Fruit fly (Drosophila melanogaster) whole organism, adult: ENCODE measurements around the gene CG43894.

Source experiments
- CG11617 ChIP-seq: fragments of 200-800 bp; sonication (Bioruptor generic); optimal IDR thresholded peaks from 2 replicates; lab custom pipeline; 2017; ENCODE audit warnings: mild to moderate bottlenecking, missing biosample characterization, missing genetic modification reagents, missing genetic modification characterization
- CG12768 ChIP-seq: fragments of 200-800 bp; sonication (Bioruptor generic); optimal IDR thresholded peaks from 2 replicates; lab custom pipeline; 2017; ENCODE audit warnings: missing biosample characterization, missing genetic modification characterization, mild to moderate bottlenecking, moderate library complexity, missing genetic modification reagents
- CG14711 ChIP-seq: fragments of 200-800 bp; sonication (Bioruptor generic); optimal IDR thresholded peaks from 2 replicates; lab custom pipeline; 2018; ENCODE audit warnings: missing biosample characterization, mild to moderate bottlenecking, missing genetic modification characterization, moderate library complexity
- CG1620 ChIP-seq: fragments of 200-800 bp; sonication (Bioruptor generic); optimal IDR thresholded peaks from 2 replicates; lab custom pipeline; 2016; ENCODE audit warnings: missing biosample characterization, missing genetic modification characterization
- CG33017 ChIP-seq: fragments of 200-800 bp; sonication (Bioruptor generic); optimal IDR thresholded peaks from 2 replicates; lab custom pipeline; 2018; ENCODE audit warnings: missing biosample characterization, mild to moderate bottlenecking, missing genetic modification characterization, moderate library complexity
- CG5204 ChIP-seq: fragments of 200-800 bp; sonication (Bioruptor generic); optimal IDR thresholded peaks from 2 replicates; lab custom pipeline; 2016; ENCODE audit warnings: missing biosample characterization, missing genetic modification characterization
- CG7045 ChIP-seq: fragments of 200-800 bp; sonication (Bioruptor generic); optimal IDR thresholded peaks from 2 replicates; lab custom pipeline; 2017; ENCODE audit warnings: missing biosample characterization, mild to moderate bottlenecking, missing genetic modification characterization
- CG7101 ChIP-seq: fragments of 200-800 bp; sonication (Bioruptor generic); optimal IDR thresholded peaks from 2 replicates; lab custom pipeline; 2018; ENCODE audit warnings: missing biosample characterization, mild to moderate bottlenecking, missing genetic modification characterization, moderate library complexity
- Crg-1 ChIP-seq: fragments of 200-800 bp; sonication (Bioruptor generic); optimal IDR thresholded peaks from 2 replicates; lab custom pipeline; 2016; ENCODE audit warnings: missing biosample characterization, missing genetic modification characterization
- Hr96 ChIP-seq: fragments of 200-800 bp; sonication (Bioruptor generic); optimal IDR thresholded peaks from 2 replicates; lab custom pipeline; 2016; ENCODE audit warnings: missing biosample characterization, missing genetic modification characterization
- Mnt ChIP-seq: fragments of 200-800 bp; sonication (Bioruptor generic); optimal IDR thresholded peaks from 2 replicates; lab custom pipeline; 2016; ENCODE audit warnings: missing biosample characterization, mild to moderate bottlenecking, missing genetic modification characterization
- bab1 ChIP-seq: fragments of 200-800 bp; sonication (Bioruptor generic); optimal IDR thresholded peaks from 3 replicates; lab custom pipeline; 2019; ENCODE audit warnings: missing biosample characterization, mild to moderate bottlenecking, missing genetic modification characterization, moderate library complexity
- cic ChIP-seq: fragments of 200-800 bp; sonication (Bioruptor generic); optimal IDR thresholded peaks from 2 replicates; lab custom pipeline; 2017; ENCODE audit warnings: missing biosample characterization, mild to moderate bottlenecking, missing genetic modification characterization, moderate library complexity
- cnc ChIP-seq, 2 experiments: fragments of >200 bp; optimal IDR thresholded peaks; 2 replicates each; lab custom pipeline; 2017
- kay ChIP-seq: fragments of 200-800 bp; sonication (Bioruptor generic); peaks from one replicate; lab custom pipeline; 2016; ENCODE audit warnings: missing biosample characterization, missing genetic modification characterization, borderline replicate concordance
- ovo ChIP-seq: fragments of 200-800 bp; sonication (Bioruptor generic); optimal IDR thresholded peaks from 2 replicates; lab custom pipeline; 2016; ENCODE audit warnings: missing biosample characterization, missing genetic modification characterization
- pad ChIP-seq: fragments of 200-800 bp; sonication (Bioruptor generic); optimal IDR thresholded peaks from 3 replicates; lab custom pipeline; 2017; ENCODE audit warnings: missing biosample characterization, missing genetic modification characterization, mild to moderate bottlenecking, moderate library complexity, missing genetic modification reagents
- tj ChIP-seq: fragments of 200-800 bp; sonication (Bioruptor generic); optimal IDR thresholded peaks from 3 replicates; lab custom pipeline; 2017; ENCODE audit warnings: missing biosample characterization, mild to moderate bottlenecking, missing genetic modification characterization, moderate library complexity
- toe ChIP-seq: fragments of 200-800 bp; sonication (Bioruptor generic); optimal IDR thresholded peaks from 2 replicates; lab custom pipeline; 2016; ENCODE audit warnings: missing biosample characterization, missing genetic modification characterization

The CG43894 gene

DNA sequence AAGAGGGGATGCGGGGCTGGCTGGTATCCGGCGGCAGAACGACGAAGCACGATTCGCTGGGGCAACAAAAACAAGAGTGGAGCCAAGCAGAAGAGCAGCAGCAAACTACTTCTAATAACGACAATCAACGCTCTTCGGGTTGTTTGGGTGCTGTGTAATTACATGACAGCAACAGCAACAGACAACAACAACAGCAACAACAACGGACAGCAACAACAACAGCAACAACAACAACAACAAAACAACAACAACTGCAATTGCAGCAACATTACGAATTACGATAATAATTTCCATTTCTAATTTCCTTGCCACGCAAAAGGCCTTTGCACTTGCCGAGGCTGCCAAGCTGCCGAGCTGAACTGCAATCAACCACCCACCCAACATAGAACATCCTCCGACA lies 25.1 kb upstream of the CG43894 start:
- TF ChIP-seq CG1620 (GFP tag; lab: Kevin White, UChicago) (no peak), CG7045 (GFP tag; lab: Kevin White, UChicago) (no peak), cic (no peak), Mnt (no peak), CG33017 (tag; lab: Kevin White, UChicago) (no peak), Hr96 (no peak), kay (no peak), ovo (GFP tag; lab: Kevin White, UChicago) (no peak), CG12768 (GFP tag; lab: Kevin White, UChicago) (no peak), pad (GFP tag; lab: Kevin White, UChicago) (no peak), bab1 (GFP tag; lab: Kevin White, UChicago) (no peak), cnc (optimal IDR thresholded peaks at IDR 0.05; lab: Kevin White, UChicago) (no peak), CG11617 (GFP tag; lab: Kevin White, UChicago) (no peak), Crg-1 (GFP tag; lab: Kevin White, UChicago) (no peak), CG7101 (tag; lab: Kevin White, UChicago) (no peak), CG5204 (GFP tag; lab: Kevin White, UChicago) (no peak), CG14711 (no peak)

DNA sequence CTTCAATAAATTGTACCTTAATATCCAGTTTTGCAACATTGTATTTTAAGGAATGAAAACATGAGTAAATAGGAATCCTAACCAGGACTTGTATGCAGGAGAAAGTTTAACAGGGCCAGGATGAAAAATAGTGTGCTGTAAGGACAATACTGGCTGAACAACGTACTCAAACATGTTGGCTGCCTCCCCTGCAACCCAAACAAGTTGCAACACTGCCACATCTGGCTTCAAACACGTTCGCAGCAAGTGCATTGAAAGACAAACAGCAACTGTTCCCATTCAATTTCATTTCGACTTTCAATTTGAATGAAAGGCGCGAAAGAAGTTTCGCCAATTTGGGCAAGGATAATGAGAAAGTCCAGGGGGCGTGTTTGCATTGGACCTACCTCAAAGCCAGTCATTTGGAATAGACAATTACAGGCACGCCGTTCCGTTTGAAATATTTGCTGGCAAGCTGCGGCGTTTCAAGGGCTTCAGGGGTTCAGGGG lies 21.6 kb upstream of the CG43894 start:
- TF ChIP-seq cic (no peak), Mnt (no peak), pad (GFP tag; lab: Kevin White, UChicago) (peak; percentile 67), tj (no peak), kay (no peak)

DNA sequence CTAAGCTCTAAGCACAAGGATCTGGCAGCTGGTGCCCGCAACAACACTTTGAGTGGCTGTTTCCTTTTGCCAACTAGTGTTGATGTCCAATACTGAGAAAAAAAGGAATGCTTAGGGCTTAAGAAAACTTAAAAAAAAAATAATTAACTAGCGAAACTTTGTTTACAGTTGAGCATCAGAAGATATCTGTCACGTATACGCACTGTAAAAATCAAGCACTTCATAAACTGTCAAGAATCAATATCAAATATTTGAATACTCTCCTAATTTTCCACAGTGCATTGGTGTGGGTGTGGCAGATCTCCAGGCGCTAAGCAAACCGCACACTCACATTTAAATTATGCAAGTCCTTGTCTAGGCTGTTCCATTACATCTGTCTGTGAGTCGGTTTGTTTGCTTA lies 15.4 kb upstream of the CG43894 start:
- TF ChIP-seq CG7045 (GFP tag; lab: Kevin White, UChicago) (no peak), CG7101 (tag; lab: Kevin White, UChicago) (no peak), Hr96 (no peak), cic (no peak), tj (no peak), Mnt (no peak), CG12768 (GFP tag; lab: Kevin White, UChicago) (no peak), pad (GFP tag; lab: Kevin White, UChicago) (no peak), CG33017 (tag; lab: Kevin White, UChicago) (no peak), CG11617 (GFP tag; lab: Kevin White, UChicago) (no peak), ovo (GFP tag; lab: Kevin White, UChicago) (no peak), cnc (optimal IDR thresholded peaks at IDR 0.05; lab: Kevin White, UChicago) (no peak)

DNA sequence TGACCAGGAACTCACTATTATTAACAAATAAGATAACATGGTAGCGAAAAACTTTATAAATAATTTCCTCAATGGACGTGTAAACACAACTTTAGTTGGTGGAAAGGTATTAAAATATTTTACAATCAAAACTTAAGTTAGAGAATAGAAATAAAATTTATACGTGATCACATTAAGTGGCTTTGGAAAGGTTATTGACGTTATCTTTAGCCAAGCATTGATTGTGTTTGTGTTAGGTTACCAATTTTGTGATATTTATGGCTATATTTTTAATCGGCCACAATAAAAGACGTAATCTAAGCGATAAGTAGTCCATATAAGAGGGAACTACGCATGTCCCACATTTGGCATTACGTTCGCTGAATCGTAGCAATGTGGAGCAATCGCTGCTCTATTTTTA lies 4.9 kb upstream of the CG43894 start, which contains the start of gene CG14120:
Gene CG14120 (plus strand): TSS at position 360 of the 400 bp plus-strand sequence.
- TF ChIP-seq cic (peak; percentile 67), CG7101 (tag; lab: Kevin White, UChicago) (no peak), tj (no peak), CG11617 (GFP tag; lab: Kevin White, UChicago) (peak; percentile 4), CG33017 (tag; lab: Kevin White, UChicago) (no peak), CG7045 (GFP tag; lab: Kevin White, UChicago) (no peak), kay (peak; percentile 63)

DNA sequence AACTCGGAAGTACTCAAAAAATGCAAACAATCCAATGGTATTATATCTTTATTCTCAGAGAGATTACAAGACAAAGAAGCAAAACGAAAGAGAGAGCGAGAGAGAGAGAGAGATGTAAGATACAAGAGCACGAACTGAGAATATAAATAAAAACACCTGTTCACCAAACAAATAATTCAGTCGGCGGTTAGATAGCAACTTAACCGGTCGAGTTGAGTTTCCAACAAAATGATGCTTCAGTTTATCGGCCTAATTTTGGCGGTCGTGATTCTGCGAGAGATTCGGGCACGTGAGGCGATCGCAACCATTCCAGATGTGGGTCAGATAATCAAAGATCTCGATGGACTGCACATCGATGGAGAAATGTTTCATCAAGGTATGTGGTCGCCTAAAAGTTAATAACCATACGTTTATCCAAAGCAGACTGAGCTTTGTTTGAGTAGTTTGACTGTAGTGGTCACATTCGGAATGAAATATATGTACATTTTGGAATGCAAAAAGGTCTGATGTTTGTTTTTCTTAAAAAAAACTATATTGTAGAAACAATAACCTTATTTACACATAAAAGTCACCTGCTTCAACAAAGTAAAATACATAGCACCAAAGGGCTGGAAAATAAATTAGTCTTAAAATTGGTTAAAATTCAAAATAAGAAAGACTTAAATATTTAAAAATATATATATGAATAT lies 3.1 kb downstream of the CG43894 start, which contains the start of gene CG14118:
Gene CG14118 (plus strand): TSS at position 174 of the 689 bp plus-strand sequence.
- TF ChIP-seq cic (no peak), CG14711 (no peak), cnc (optimal IDR thresholded peaks at IDR 0.05; lab: Kevin White, UChicago) (no peak), CG5204 (GFP tag; lab: Kevin White, UChicago) (no peak), CG12768 (GFP tag; lab: Kevin White, UChicago) (no peak)

DNA sequence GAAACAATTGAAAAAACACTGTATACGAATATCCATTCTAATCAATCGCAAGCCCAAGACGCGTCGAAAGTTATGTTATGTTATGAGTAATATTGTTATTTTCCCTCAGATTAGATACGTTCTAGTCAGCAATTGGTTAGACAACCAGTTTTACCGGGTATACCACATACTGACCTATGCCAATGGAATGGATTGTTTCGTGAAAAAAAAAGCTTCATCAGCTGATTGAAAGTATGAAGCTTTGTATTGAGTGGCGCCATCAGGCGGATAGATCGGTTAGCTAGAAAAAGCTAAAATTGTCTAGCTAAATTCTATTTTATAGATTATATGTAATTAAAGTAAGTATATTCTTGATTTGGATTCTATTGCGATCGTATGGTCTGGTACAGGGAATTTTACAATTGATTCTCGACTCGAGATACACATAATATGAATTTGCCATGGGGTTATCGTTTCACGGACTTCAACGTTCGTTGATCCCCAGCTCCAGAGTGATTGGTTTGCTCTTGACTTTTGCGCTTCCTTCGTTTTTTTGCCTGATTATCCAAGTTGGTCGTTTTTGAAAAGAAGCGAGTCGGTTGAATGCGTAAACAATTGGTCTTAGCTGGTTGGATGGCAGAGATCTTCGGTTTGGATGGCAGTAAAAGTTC lies 13.1 kb downstream of the CG43894 start, which contains the start of gene CG12520:
Gene CG12520 (minus strand): TSS at position 159 of the 650 bp plus-strand sequence.
- no peak for TF ChIP-seq tj
- TF ChIP-seq CG7101 (tag; lab: Kevin White, UChicago), result no peak
- TF ChIP-seq cnc (optimal IDR thresholded peaks at IDR 0.05; lab: Kevin White, UChicago), result no peak
- no peak for TF ChIP-seq pad (GFP tag; lab: Kevin White, UChicago)
- TF ChIP-seq bab1 (GFP tag; lab: Kevin White, UChicago), result peak; percentile 10
- TF ChIP-seq CG11617 (GFP tag; lab: Kevin White, UChicago), result no peak
- TF ChIP-seq kay, result peak; percentile 89
- TF ChIP-seq Crg-1 (GFP tag; lab: Kevin White, UChicago), result no peak

DNA sequence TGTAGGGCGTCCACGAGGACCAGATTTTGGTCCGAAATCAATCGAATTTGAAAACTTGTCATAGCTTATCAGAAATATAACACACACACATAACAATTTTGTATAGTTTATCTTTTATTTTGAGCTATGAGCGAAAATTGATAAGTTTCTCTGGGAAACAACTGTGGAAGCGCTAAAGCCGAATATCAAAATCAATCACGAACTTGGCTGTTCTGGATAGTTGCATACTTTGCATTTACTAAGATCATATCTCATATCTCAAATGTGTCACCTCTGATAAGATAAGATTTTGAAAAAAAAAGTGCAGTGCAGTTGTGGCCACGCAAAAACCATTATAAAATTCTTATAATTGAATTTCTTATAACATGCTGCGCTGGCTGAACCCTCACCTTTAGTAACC lies 14.0 kb downstream of the CG43894 start, which contains the start of gene CG32117:
Gene CG32117 (minus strand): TSS at position 101 of the 400 bp plus-strand sequence.
- TF ChIP-seq CG12768 (GFP tag; lab: Kevin White, UChicago) (no peak), Crg-1 (GFP tag; lab: Kevin White, UChicago) (no peak), tj (no peak), toe (GFP tag; lab: Kevin White, UChicago) (no peak), CG7101 (tag; lab: Kevin White, UChicago) (no peak), cic (no peak), ovo (GFP tag; lab: Kevin White, UChicago) (no peak), CG5204 (GFP tag; lab: Kevin White, UChicago) (no peak), CG33017 (tag; lab: Kevin White, UChicago) (no peak), kay (no peak), bab1 (GFP tag; lab: Kevin White, UChicago) (no peak), CG1620 (GFP tag; lab: Kevin White, UChicago) (no peak), CG11617 (GFP tag; lab: Kevin White, UChicago) (no peak)
